Worm (Caenorhabditis elegans) whole organism, early embryonic: ENCODE measurements around the gene D1054.8.

Source experiments
- F13C5.2 ChIP-seq: sonication (generic microtip); optimal IDR thresholded peaks from 2 replicates; lab custom pipeline; 2017; ENCODE audit warnings: mild to moderate bottlenecking, missing genetic modification characterization, inconsistent platforms, missing compliant biosample characterization
- aly-1 ChIP-seq: sonication (generic microtip); optimal IDR thresholded peaks from 2 replicates; lab custom pipeline; 2016; ENCODE audit warnings: missing genetic modification characterization, missing compliant biosample characterization
- ama-1 ChIP-seq: fragments of 150-350 bp; optimal IDR thresholded peaks from 2 replicates; lab custom pipeline; 2014
- ceh-13 ChIP-seq: fragments of 200-800 bp; sonication (Bioruptor generic); optimal IDR thresholded peaks from 2 replicates; lab custom pipeline; 2018; ENCODE audit warnings: mild to moderate bottlenecking, missing genetic modification characterization, missing compliant biosample characterization
- flt-1 ChIP-seq: fragments of 200-800 bp; sonication (Bioruptor generic); IDR thresholded peaks from 2 replicates; pipeline ENCODE4 v1.3.6; 2022; ENCODE audit warnings: missing genetic modification characterization, missing compliant biosample characterization
- hmbx-1 ChIP-seq: sonication (generic microtip); optimal IDR thresholded peaks from 2 replicates; lab custom pipeline; 2016; ENCODE audit warnings: mild to moderate bottlenecking, missing genetic modification characterization, missing compliant biosample characterization
- sea-1 ChIP-seq: fragments of 200-800 bp; sonication (Bioruptor generic); conservative IDR thresholded peaks from 2 replicates; pipeline ENCODE4 v1.3.6; 2022; ENCODE audit warnings: missing genetic modification characterization, missing compliant biosample characterization

DNA sequence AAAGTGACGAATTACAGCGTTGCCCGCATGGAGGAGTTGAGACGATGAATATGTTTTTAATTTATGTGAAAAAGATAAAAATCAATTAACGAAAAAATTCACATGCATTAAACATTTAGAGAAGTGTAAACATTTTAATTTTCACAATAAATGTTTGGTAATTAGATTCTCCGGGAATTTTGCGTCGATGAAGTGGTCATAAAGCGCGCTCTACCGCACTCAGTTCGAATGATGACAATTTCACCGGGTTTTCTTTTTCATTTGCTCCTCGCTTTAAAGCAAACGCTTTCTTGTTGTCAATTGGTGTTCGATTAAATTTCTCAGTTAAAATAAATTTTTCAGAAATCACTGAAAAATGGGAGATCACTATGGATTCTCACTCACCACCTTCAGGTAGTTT, 14.1 kb upstream of the D1054.8 start, which contains the start of the genes D1054.1 and pas-2:
- TF ChIP-seq aly-1 (tag; lab: Kevin White, UChicago) = no peak
- no peak for TF ChIP-seq flt-1 (GFP tag; lab: Robert Waterston, UW)
- no peak for TF ChIP-seq ceh-13 (GFP tag; lab: Kevin White, UChicago)
- TF ChIP-seq F13C5.2 (tag; lab: Kevin White, UChicago) = no peak
- no peak for TF ChIP-seq sea-1 (GFP tag; lab: Robert Waterston, UW)
- no peak for TF ChIP-seq hmbx-1 (tag; lab: Kevin White, UChicago)
- TF ChIP-seq ama-1 = no peak
